Worm (Caenorhabditis elegans): ENCODE data around the gene ins-5.

The ins-5 gene

DNA sequence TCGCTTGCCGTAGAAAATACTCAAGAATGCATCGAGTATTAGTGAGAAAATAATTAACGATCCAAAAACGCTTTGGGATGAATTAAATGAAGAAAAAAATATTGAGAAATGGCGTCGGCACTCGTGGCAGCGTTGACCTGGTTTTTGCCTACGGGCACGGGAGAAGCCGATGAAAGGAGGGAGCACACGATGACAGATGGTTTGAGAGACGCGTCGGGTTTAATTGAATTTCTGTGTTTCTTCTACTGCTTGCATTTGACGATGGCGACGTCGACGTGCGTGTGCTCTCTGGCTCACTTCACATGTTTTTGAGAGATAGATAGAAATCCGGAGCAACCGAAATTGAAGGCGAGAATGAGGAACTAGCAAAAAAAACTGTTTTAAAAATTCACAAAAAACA lies 46.7 kb upstream of the ins-5 start:
- peak; percentile 50; the same call in 1 of the 2 replicates for TF ChIP-seq zfh-2 (GFP tag; conservative IDR thresholded peaks at IDR 0.05)
- TF ChIP-seq tbx-9 (tag; optimal IDR thresholded peaks at IDR 0.05; ENCODE audit: borderline replicate concordance): no peak

DNA sequence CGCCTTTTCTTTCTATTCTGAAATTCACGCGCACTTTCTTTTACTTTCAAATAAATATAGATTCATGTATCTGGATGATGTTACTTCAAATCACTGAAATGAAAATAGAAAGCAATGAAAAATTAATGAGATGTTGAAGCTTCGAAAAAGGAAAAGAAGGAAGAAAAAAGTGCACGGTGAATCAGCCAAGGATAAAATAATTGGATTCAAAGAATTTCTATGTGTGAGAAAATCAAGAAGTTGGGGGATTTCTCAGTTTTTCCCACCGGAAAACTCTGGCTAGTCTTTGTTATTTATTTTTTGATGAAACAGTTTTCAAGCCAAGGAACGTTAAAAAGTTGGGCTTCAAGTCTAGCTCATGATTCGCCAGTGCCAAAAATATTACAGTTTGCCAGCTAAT lies 45.6 kb upstream of the ins-5 start:
- TF ChIP-seq nhr-80 (tag; optimal IDR thresholded peaks at IDR 0.05) (no peak), B0261.1 (tag; optimal IDR thresholded peaks at IDR 0.05) (no peak), Y53G8AR.9 (GFP tag; conservative IDR thresholded peaks at IDR 0.05) (no peak), repo-1 (tag; optimal IDR thresholded peaks at IDR 0.05) (no peak), akir-1 (GFP tag; optimal IDR thresholded peaks at IDR 0.05) (no peak), rpc-1 (optimal IDR thresholded peaks at IDR 0.05) (no peak), rpc-1 (tag; optimal IDR thresholded peaks at IDR 0.05) (no peak), dox-1 (GFP tag; IDR thresholded peaks at IDR 0.05) (no peak), D2030.7 (GFP tag; IDR thresholded peaks at IDR 0.05) (no peak)

DNA sequence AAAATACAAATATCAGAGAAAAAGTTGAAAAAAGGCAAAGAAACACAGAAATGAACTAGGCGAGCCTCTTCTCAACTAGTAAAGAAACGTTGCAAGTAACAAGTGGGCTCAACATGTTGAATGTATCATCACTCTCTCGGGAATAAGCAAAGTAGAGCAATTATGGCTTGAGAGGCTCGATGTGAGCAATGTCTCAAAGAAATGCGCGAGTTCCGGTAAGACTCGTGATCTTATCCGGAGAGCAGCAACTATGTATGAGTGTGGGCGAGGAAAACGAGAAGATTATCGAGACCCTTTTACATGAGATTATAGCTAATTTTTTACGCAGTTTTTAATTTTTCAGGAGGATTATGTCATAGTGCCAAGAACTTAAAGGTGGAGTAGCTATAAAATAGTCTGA lies 45.1 kb upstream of the ins-5 start:
- TF ChIP-seq snpc-1.1 (tag; optimal IDR thresholded peaks at IDR 0.05; ENCODE audit: insufficient read depth): no peak
- TF ChIP-seq B0336.3 (GFP tag; IDR thresholded peaks at IDR 0.05): no peak
- TF ChIP-seq repo-1 (tag; optimal IDR thresholded peaks at IDR 0.05): no peak
- no peak for TF ChIP-seq F52B5.7 (tag; optimal IDR thresholded peaks at IDR 0.05)
- TF ChIP-seq lin-54 (GFP tag; optimal IDR thresholded peaks at IDR 0.05): no peak
- TF ChIP-seq mxl-1 (tag; optimal IDR thresholded peaks at IDR 0.05): no peak
- no peak for TF ChIP-seq Y67H2A.10 (GFP tag; conservative IDR thresholded peaks at IDR 0.05)
- no peak for TF ChIP-seq nhr-27 (tag; optimal IDR thresholded peaks at IDR 0.05)
- TF ChIP-seq lin-35 (GFP tag; optimal IDR thresholded peaks at IDR 0.05): no peak
- TF ChIP-seq him-1 (tag; optimal IDR thresholded peaks at IDR 0.05): no peak

DNA sequence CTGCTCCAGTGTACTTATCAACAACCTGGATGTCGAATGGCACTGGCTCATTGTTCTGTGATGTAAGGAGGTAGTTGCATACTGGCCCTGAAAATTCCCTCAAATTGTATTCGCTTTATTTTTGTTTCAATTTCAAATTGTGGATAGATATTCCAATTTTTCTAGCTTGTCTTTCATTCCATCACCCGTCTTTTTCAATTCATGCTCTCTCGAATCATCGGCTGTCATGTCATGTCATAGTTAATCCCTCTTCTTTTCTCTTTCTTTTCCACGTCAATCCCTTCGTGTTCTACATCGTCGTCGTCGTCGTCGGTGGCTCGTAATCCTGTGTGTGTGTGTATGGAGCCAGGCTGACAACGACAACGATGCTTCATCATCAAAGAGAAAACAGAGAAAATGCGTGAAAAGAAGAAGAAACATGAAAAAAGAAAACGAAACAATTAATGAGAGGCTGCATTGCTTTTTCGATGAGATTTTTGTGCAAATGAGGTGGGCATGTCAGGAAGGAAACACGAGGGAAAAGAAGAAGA lies 41.7 kb upstream of the ins-5 start:
- TF ChIP-seq ccch-3 (GFP tag; optimal IDR thresholded peaks at IDR 0.05): no peak
- TF ChIP-seq let-607 (tag; optimal IDR thresholded peaks at IDR 0.05): no peak
- no peak for TF ChIP-seq him-1 (tag; optimal IDR thresholded peaks at IDR 0.05)
- TF ChIP-seq C06A6.2 (GFP tag; conservative IDR thresholded peaks at IDR 0.05): no peak
- TF ChIP-seq Y95B8A.8 (GFP tag; IDR thresholded peaks at IDR 0.05): no peak
- TF ChIP-seq F39B2.1 (GFP tag; IDR thresholded peaks at IDR 0.05): no peak
- no peak for TF ChIP-seq let-526 (GFP tag; IDR thresholded peaks at IDR 0.05)
- TF ChIP-seq F10E7.11 (tag; optimal IDR thresholded peaks at IDR 0.05): no peak
- TF ChIP-seq Y56A3A.18 (GFP tag; IDR thresholded peaks at IDR 0.05): no peak
- no peak for TF ChIP-seq gei-17 (GFP tag; optimal IDR thresholded peaks at IDR 0.05)

DNA sequence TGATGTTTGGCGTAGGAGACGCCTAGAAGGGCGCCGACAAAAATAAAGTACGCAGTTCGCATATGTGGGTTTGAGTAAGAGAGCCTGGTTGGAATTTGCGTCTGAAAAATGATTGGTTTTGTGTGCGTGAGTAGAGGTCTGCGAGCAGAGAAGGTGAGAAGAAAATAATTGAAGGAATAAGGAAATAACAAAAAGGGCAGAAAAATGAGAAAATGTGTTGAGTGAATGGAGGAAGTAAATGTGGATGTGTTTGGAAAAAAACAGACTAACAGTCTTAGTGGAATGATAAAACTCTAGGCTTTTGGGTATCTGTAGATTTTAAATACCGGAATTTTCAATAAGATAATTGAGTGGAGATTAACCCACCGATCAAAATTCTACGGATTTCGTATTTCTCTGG lies 40.8 kb upstream of the ins-5 start, which contains the start of gene casy-1:
Gene casy-1 (minus strand): TSS at position 101 of the 400 bp plus-strand sequence.
- TF ChIP-seq hlh-12 (tag; optimal IDR thresholded peaks at IDR 0.05): no peak
- TF ChIP-seq attf-3 (GFP tag; conservative IDR thresholded peaks at IDR 0.05): no peak
- TF ChIP-seq F37B4.10 (GFP tag; IDR thresholded peaks at IDR 0.05): no peak
- no peak for TF ChIP-seq chd-7 (tag; optimal IDR thresholded peaks at IDR 0.05)
